Worm (Caenorhabditis elegans): ENCODE data around the gene Y49A3A.4.
A peak's percentile ranks its signal among the peaks of the same experiment; 100 is the strongest.

DNA sequence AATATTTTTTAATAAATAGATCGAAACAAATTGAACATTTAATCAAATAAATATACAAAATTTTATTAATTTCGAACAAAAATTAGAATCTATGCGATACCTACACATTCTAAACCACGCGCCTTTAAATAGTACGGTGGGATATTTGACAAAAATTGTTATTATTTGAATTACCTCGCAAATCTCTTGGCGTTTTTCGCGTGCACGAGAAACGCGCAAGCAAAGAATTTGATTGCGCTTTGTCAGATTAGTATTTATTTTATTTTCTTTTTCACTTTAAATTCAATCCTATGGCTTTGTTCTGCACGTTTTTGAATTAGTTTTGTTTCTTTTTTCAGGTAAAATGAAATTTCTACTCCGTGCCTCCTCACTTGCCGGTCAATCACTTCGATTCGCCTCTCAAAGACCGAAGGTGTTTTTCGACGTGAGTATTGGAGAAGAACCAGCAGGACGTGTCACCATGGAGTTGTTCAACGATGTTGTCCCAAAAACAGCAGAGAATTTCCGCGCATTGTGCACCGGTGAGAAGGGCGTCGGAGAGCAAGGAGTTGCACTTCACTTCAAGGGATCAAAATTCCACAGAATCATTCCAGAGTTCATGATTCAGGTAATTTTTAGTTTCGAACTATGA lies 2.8 kb downstream of the Y49A3A.4 start, which contains the start of gene cyn-1:
- TF ChIP-seq rcor-1 (GFP tag; IDR thresholded peaks at IDR 0.05) (peak; percentile 53), unc-62 (GFP tag; optimal IDR thresholded peaks at IDR 0.05) (no peak), sdz-38 (tag; optimal IDR thresholded peaks at IDR 0.05) (no peak), nfya-1 (tag; optimal IDR thresholded peaks at IDR 0.05; ENCODE audit: borderline replicate concordance, insufficient read depth) (no peak), madf-10 (tag; optimal IDR thresholded peaks at IDR 0.05) (peak; percentile 51), snpc-4 (GFP tag; optimal IDR thresholded peaks at IDR 0.05) (no peak), snpc-4 (tag; optimal IDR thresholded peaks at IDR 0.05) (peak; percentile 42 to 75 (median 59)), F49E8.2 (tag; optimal IDR thresholded peaks at IDR 0.05; ENCODE audit: insufficient read depth) (no peak), Y67H2A.10 (GFP tag; conservative IDR thresholded peaks at IDR 0.05) (no peak), tbp1 (GFP tag; optimal IDR thresholded peaks at IDR 0.05) (peak; percentile 66), madf-8 (GFP tag; conservative IDR thresholded peaks at IDR 0.05) (peak; percentile 34; the same call in 1 of the 2 replicates), unc-130 (GFP tag; optimal IDR thresholded peaks at IDR 0.05) (peak; percentile 19), ama-1 (optimal IDR thresholded peaks at IDR 0.05) (peak; percentile 20), ama-1 (GFP tag; optimal IDR thresholded peaks at IDR 0.05) (no peak), lsy-27 (tag; optimal IDR thresholded peaks at IDR 0.05; ENCODE audit: borderline replicate concordance, insufficient read depth) (no peak), ztf-28 (GFP tag; IDR thresholded peaks at IDR 0.05) (no peak)
